Worm (Caenorhabditis elegans): Measurements from ENCODE around the gene F31D4.2.
A peak's percentile ranks its signal among the peaks of the same experiment; 100 is the strongest.

ce11 chrV:20828820-20829219 lies 16.5 kb downstream of the F31D4.2 start, which contains the start of gene sbt-1:
- TF ChIP-seq lin-15B (tag; optimal IDR thresholded peaks at IDR 0.05) (peak; percentile 34), unc-62 (GFP tag; optimal IDR thresholded peaks at IDR 0.05) (no peak), nhr-11 (tag; optimal IDR thresholded peaks at IDR 0.05) (peak; percentile 37), daf-12 (tag; optimal IDR thresholded peaks at IDR 0.05) (no peak), snpc-4 (tag; optimal IDR thresholded peaks at IDR 0.05) (no peak), nhr-77 (tag; optimal IDR thresholded peaks at IDR 0.05) (no peak), elt-3 (tag; optimal IDR thresholded peaks at IDR 0.05) (no peak), elt-1 (tag; optimal IDR thresholded peaks at IDR 0.05) (peak; percentile 45), ZK546.5 (tag; optimal IDR thresholded peaks at IDR 0.05) (no peak)

Measured in whole organism, L3 larva.